Fruit fly (Drosophila melanogaster) whole organism, embryonic: ENCODE measurements around the gene CG6901.

ENCODE experiments used
- Adf1 ChIP-seq: fragments of 200-800 bp; sonication (Bioruptor generic); IDR thresholded peaks from 2 replicates; pipeline ENCODE4 v1.3.6; 2022; ENCODE audit warnings: missing biosample characterization, missing genetic modification characterization
- Awh ChIP-seq: fragments of 200-800 bp; sonication (Bioruptor generic); IDR thresholded peaks from 2 replicates; pipeline ENCODE4, ENCODE4 v1.3.6; 2022; ENCODE audit warnings: missing biosample characterization, missing genetic modification characterization
- BtbVII ChIP-seq: fragments of 200-800 bp; sonication (Bioruptor generic); optimal IDR thresholded peaks from 3 replicates; lab custom pipeline; 2017; ENCODE audit warnings: missing biosample characterization, mild to moderate bottlenecking, missing genetic modification characterization
- CG11247 ChIP-seq: fragments of 200-800 bp; sonication (Bioruptor generic); IDR thresholded peaks from 2 replicates; pipeline ENCODE4 v1.3.6; 2022; ENCODE audit warnings: missing biosample characterization, missing genetic modification characterization
- CG12942 ChIP-seq: fragments of 200-800 bp; sonication (Bioruptor generic); optimal IDR thresholded peaks from 3 replicates; lab custom pipeline; 2016; ENCODE audit warnings: missing biosample characterization, missing genetic modification characterization
- CG15479 ChIP-seq: fragments of 200-800 bp; sonication (Bioruptor generic); optimal IDR thresholded peaks from 3 replicates; lab custom pipeline; 2019; ENCODE audit warnings: missing biosample characterization, mild to moderate bottlenecking, missing genetic modification characterization, moderate library complexity
- CG16863 ChIP-seq: fragments of 200-800 bp; sonication (Bioruptor generic); optimal IDR thresholded peaks from 3 replicates; lab custom pipeline; 2016; ENCODE audit warnings: missing biosample characterization, missing genetic modification characterization
- CG17829 ChIP-seq: fragments of 200-800 bp; optimal IDR thresholded peaks from 2 replicates; lab custom pipeline; 2019; ENCODE audit warnings: missing biosample characterization, mild to moderate bottlenecking, missing genetic modification characterization, moderate library complexity
- CG30431 ChIP-seq: fragments of 200-800 bp; sonication (Bioruptor generic); optimal IDR thresholded peaks from 2 replicates; lab custom pipeline; 2017; ENCODE audit warnings: missing biosample characterization, missing genetic modification characterization
- CG32767 ChIP-seq: fragments of 200-800 bp; sonication (Bioruptor generic); IDR thresholded peaks from 2 replicates; pipeline ENCODE4 v1.3.6; 2022; ENCODE audit warnings: missing biosample characterization, missing genetic modification characterization
- CG32772 ChIP-seq: fragments of 200-800 bp; sonication (Bioruptor generic); IDR thresholded peaks from 2 replicates; pipeline ENCODE4 v1.3.6; 2022; ENCODE audit warnings: missing biosample characterization, missing genetic modification characterization
- CG34224 ChIP-seq: fragments of 200-800 bp; sonication (Bioruptor generic); IDR thresholded peaks from 3 replicates; pipeline ENCODE4 v1.3.6; 2022; ENCODE audit warnings: missing biosample characterization, missing genetic modification characterization; ENCODE audit not compliant: partially characterized antibody
- CG6254 ChIP-seq: fragments of 200-800 bp; sonication (Bioruptor generic); optimal IDR thresholded peaks from 3 replicates; lab custom pipeline; 2017; ENCODE audit warnings: mild to moderate bottlenecking, missing biosample characterization, missing genetic modification reagents, missing genetic modification characterization
- CG6683 ChIP-seq: fragments of 200-800 bp; sonication (Bioruptor generic); optimal IDR thresholded peaks from 2 replicates; lab custom pipeline; 2017; ENCODE audit warnings: missing biosample characterization, mild to moderate bottlenecking, missing genetic modification characterization, missing genetic modification reagents
- CG8359 ChIP-seq: fragments of 200-800 bp; sonication (Bioruptor generic); optimal IDR thresholded peaks from 2 replicates; lab custom pipeline; 2017; ENCODE audit warnings: missing biosample characterization, mild to moderate bottlenecking, missing genetic modification characterization, borderline replicate concordance
- CG8388 ChIP-seq: fragments of 200-800 bp; sonication (Bioruptor generic); optimal IDR thresholded peaks from 2 replicates; lab custom pipeline; 2019; ENCODE audit warnings: missing biosample characterization, mild to moderate bottlenecking, missing genetic modification characterization, moderate library complexity
- CTCF ChIP-seq: fragments of 200-800 bp; sonication (Bioruptor generic); optimal IDR thresholded peaks from 2 replicates; lab custom pipeline; 2017; ENCODE audit warnings: missing biosample characterization, mild to moderate bottlenecking, missing genetic modification characterization, moderate library complexity
- Camta ChIP-seq: fragments of 200-800 bp; sonication (Bioruptor generic); optimal IDR thresholded peaks from 2 replicates; lab custom pipeline; 2016; ENCODE audit warnings: missing biosample characterization, missing genetic modification characterization
- Ets65A ChIP-seq: fragments of 200-800 bp; sonication (Bioruptor generic); peaks from one replicate; lab custom pipeline; 2016; ENCODE audit warnings: missing biosample characterization, missing genetic modification characterization
- Hmr ChIP-seq: fragments of 200-800 bp; sonication (Bioruptor generic); optimal IDR thresholded peaks from 3 replicates; lab custom pipeline; 2017; ENCODE audit warnings: mild to moderate bottlenecking, missing biosample characterization, missing genetic modification reagents, missing genetic modification characterization
- Hmx ChIP-seq: fragments of 200-800 bp; sonication (Bioruptor generic); optimal IDR thresholded peaks from 2 replicates; lab custom pipeline; 2016; ENCODE audit warnings: missing biosample characterization, missing genetic modification characterization
- Hr39 ChIP-seq: fragments of >200 bp; optimal IDR thresholded peaks from 2 replicates; lab custom pipeline; 2017
- Hr51 ChIP-seq, 2 experiments: fragments of 200-800 bp; sonication (Bioruptor generic); optimal IDR thresholded peaks; 2 replicates in 1 of 2; 3 replicates in 1 of 2; lab custom pipeline; 2016 to 2018; ENCODE audit warnings: missing biosample characterization in 2 of 2, missing genetic modification characterization in 2 of 2, mild to moderate bottlenecking in 1 of 2, moderate library complexity in 1 of 2
- Med ChIP-seq: fragments of 200-800 bp; sonication (Bioruptor generic); peaks from one replicate; lab custom pipeline; 2016; ENCODE audit warnings: missing biosample characterization, missing genetic modification characterization, mild to moderate bottlenecking, inconsistent platforms, moderate library complexity
- Pdp1 ChIP-seq, 2 experiments: fragments of 200-800 bp; sonication (Bioruptor generic); optimal IDR thresholded peaks; 3 replicates each; lab custom pipeline; 2016; ENCODE audit warnings: missing biosample characterization in 2 of 2, missing genetic modification characterization in 2 of 2, mild to moderate bottlenecking in 1 of 2, moderate library complexity in 1 of 2
- Trl ChIP-seq, 3 experiments: fragments of >200 bp in 2 of 3; fragments of 200-800 bp in 1 of 3; sonication (Bioruptor generic) in 1 of 3; optimal IDR thresholded peaks; 2 replicates in 1 of 3; 3 replicates in 2 of 3; lab custom pipeline; 2016 to 2017; ENCODE audit warnings: missing biosample characterization in 1 of 3, missing genetic modification characterization in 1 of 3
- YL-1 ChIP-seq: fragments of 200-800 bp; sonication (Bioruptor generic); optimal IDR thresholded peaks from 3 replicates; lab custom pipeline; 2017; ENCODE audit warnings: missing biosample characterization, mild to moderate bottlenecking, missing genetic modification characterization
- al ChIP-seq: fragments of 200-800 bp; sonication (Bioruptor generic); IDR thresholded peaks from 2 replicates; pipeline ENCODE4 v1.3.6; 2022; ENCODE audit warnings: missing biosample characterization, missing genetic modification characterization
- cad ChIP-seq: fragments of >200 bp; optimal IDR thresholded peaks from 2 replicates; lab custom pipeline; 2017; ENCODE audit warnings: missing biosample characterization, missing genetic modification characterization
- chinmo ChIP-seq: fragments of 200-800 bp; sonication (Bioruptor generic); IDR thresholded peaks from 4 replicates; pipeline ENCODE4 v1.3.6; 2022; ENCODE audit warnings: missing biosample characterization, missing genetic modification characterization; ENCODE audit not compliant: partially characterized antibody
- crc ChIP-seq: fragments of 200-800 bp; sonication (Bioruptor generic); optimal IDR thresholded peaks from 2 replicates; lab custom pipeline; 2016; ENCODE audit warnings: missing biosample characterization, missing genetic modification characterization
- dati ChIP-seq: fragments of 200-800 bp; sonication (Bioruptor generic); IDR thresholded peaks from 2 replicates; pipeline ENCODE4 v1.3.6; 2022; ENCODE audit warnings: missing biosample characterization, missing genetic modification characterization
- ewg ChIP-seq: fragments of 200-800 bp; sonication (Bioruptor generic); optimal IDR thresholded peaks from 3 replicates; lab custom pipeline; 2017; ENCODE audit warnings: mild to moderate bottlenecking, missing biosample characterization, missing genetic modification reagents, missing genetic modification characterization
- gcm ChIP-seq: fragments of 200-800 bp; sonication (Bioruptor generic); optimal IDR thresholded peaks from 2 replicates; lab custom pipeline; 2019; ENCODE audit warnings: missing biosample characterization, mild to moderate bottlenecking, missing genetic modification characterization, moderate library complexity
- gem ChIP-seq: fragments of 200-800 bp; sonication (Bioruptor generic); optimal IDR thresholded peaks from 2 replicates; lab custom pipeline; 2019; ENCODE audit warnings: missing biosample characterization, mild to moderate bottlenecking, missing genetic modification characterization, moderate library complexity
- gro ChIP-seq: fragments of 200-800 bp; sonication (Bioruptor generic); optimal IDR thresholded peaks from 2 replicates; lab custom pipeline; 2016; ENCODE audit warnings: missing biosample characterization, missing genetic modification characterization
- gt ChIP-seq: fragments of 200-800 bp; sonication (Bioruptor generic); IDR thresholded peaks from 2 replicates; pipeline ENCODE4 v1.3.6; 2022; ENCODE audit warnings: missing biosample characterization, missing genetic modification characterization
- kah ChIP-seq: fragments of 200-800 bp; sonication (Bioruptor generic); optimal IDR thresholded peaks from 2 replicates; lab custom pipeline; 2018; ENCODE audit warnings: missing biosample characterization, mild to moderate bottlenecking, missing genetic modification characterization
- klu ChIP-seq: fragments of 200-800 bp; sonication (Bioruptor generic); IDR thresholded peaks from 2 replicates; pipeline ENCODE4 v1.3.6; 2022; ENCODE audit warnings: missing biosample characterization, missing genetic modification characterization
- lola ChIP-seq, 3 experiments: fragments of >200 bp in 2 of 3; fragments of 200-800 bp in 1 of 3; sonication (Bioruptor generic) in 1 of 3; optimal IDR thresholded peaks; 2 replicates each; lab custom pipeline; 2017 to 2019; ENCODE audit warnings: missing biosample characterization in 3 of 3, missing genetic modification characterization in 3 of 3, mild to moderate bottlenecking in 1 of 3, moderate library complexity in 1 of 3
- mld ChIP-seq: fragments of 200-800 bp; sonication (Bioruptor generic); IDR thresholded peaks from 3 replicates; pipeline ENCODE4 v1.3.6; 2022; ENCODE audit warnings: missing biosample characterization, missing genetic modification characterization; ENCODE audit not compliant: partially characterized antibody
- nau ChIP-seq: fragments of 200-800 bp; sonication (Bioruptor generic); optimal IDR thresholded peaks from 3 replicates; lab custom pipeline; 2017; ENCODE audit warnings: missing biosample characterization, mild to moderate bottlenecking, missing genetic modification characterization, missing genetic modification reagents
- pros ChIP-seq: fragments of 200-800 bp; sonication (Bioruptor generic); optimal IDR thresholded peaks from 3 replicates; lab custom pipeline; 2019; ENCODE audit warnings: missing biosample characterization, mild to moderate bottlenecking, missing genetic modification characterization, moderate library complexity
- pum ChIP-seq: fragments of 200-800 bp; sonication (Bioruptor generic); optimal IDR thresholded peaks from 2 replicates; lab custom pipeline; 2016; ENCODE audit warnings: missing biosample characterization, missing genetic modification characterization
- scrt ChIP-seq: fragments of 200-800 bp; sonication (Bioruptor generic); optimal IDR thresholded peaks from 2 replicates; lab custom pipeline; 2018; ENCODE audit warnings: missing biosample characterization, mild to moderate bottlenecking, missing genetic modification characterization, moderate library complexity
- sens ChIP-seq: fragments of 200-800 bp; sonication (Bioruptor generic); peaks from one replicate; lab custom pipeline; 2016; ENCODE audit warnings: missing biosample characterization, missing genetic modification characterization
- seq ChIP-seq: fragments of 200-800 bp; sonication (Bioruptor generic); IDR thresholded peaks from 2 replicates; pipeline ENCODE4 v1.3.6; 2022; ENCODE audit warnings: missing biosample characterization, missing genetic modification characterization
- sim ChIP-seq: fragments of 200-800 bp; sonication (Bioruptor generic); IDR thresholded peaks from 2 replicates; pipeline ENCODE4 v1.3.6; 2022; ENCODE audit warnings: missing biosample characterization, missing genetic modification characterization
- sob ChIP-seq: fragments of 200-800 bp; sonication (Bioruptor generic); IDR thresholded peaks from 2 replicates; pipeline ENCODE4 v1.3.6; 2022; ENCODE audit warnings: missing biosample characterization, missing genetic modification characterization
- sqz ChIP-seq: fragments of 200-800 bp; sonication (Bioruptor generic); optimal IDR thresholded peaks from 3 replicates; lab custom pipeline; 2018; ENCODE audit warnings: missing biosample characterization, mild to moderate bottlenecking, missing genetic modification characterization
- z ChIP-seq: fragments of 200-800 bp; sonication (Bioruptor generic); IDR thresholded peaks from 3 replicates; pipeline ENCODE4 v1.3.6; 2022; ENCODE audit warnings: missing biosample characterization, missing genetic modification characterization

Gene CG6901

DNA sequence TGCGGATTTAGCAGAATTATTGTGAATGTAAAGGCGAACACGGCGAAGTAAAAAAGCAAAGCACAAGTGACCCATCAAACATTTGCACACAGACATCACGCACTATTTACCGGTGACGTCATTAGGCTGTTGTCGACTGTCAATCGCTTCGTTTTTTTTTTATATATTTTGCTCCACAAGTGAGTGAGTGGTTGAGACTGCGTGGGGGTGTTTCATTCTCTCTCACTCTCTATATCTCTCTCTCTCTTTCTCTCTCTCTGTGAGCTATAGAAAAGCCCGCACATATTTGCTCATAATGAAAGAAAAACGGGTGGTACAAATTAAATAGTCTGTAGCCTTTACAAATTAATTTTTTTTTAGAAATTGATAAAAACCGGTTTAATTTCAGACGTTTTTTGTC is 45.7 kb upstream of the CG6901 start:
- no peak for TF ChIP-seq pum (GFP tag; lab: Kevin White, UChicago)
- TF ChIP-seq Adf1, result no peak
- TF ChIP-seq ewg (GFP tag; lab: Kevin White, UChicago), result peak; percentile 5
- TF ChIP-seq chinmo (GFP tag; lab: Robert Waterston, UW), result 0 out of 4 replicates have a peak, but pooled peaks have one; percentile 35
- TF ChIP-seq CG11247 (GFP tag; lab: Robert Waterston, UW), result no peak
- no peak for TF ChIP-seq CG15479 (GFP tag; lab: Kevin White, UChicago)
- TF ChIP-seq CG6683, result no peak
- peak; percentile 68 for TF ChIP-seq scrt (GFP tag; lab: Kevin White, UChicago)
- peak; percentile 48 to 79 for TF ChIP-seq Trl (optimal IDR thresholded peaks at IDR 0.05; lab: Kevin White, UChicago)
- TF ChIP-seq Trl (GFP tag; optimal IDR thresholded peaks at IDR 0.05; lab: Kevin White, UChicago), result no peak
- no peak for TF ChIP-seq CG6254 (GFP tag; lab: Kevin White, UChicago)
- TF ChIP-seq gro, result peak; percentile 25
- peak; percentile 8 for TF ChIP-seq pros (GFP tag; lab: Kevin White, UChicago)
- no peak for TF ChIP-seq CG17829
- 0 out of 2 replicates have a peak, but pooled peaks have one; percentile 8 for TF ChIP-seq Awh
- TF ChIP-seq sim (GFP tag; lab: Robert Waterston, UW), result 0 out of 2 replicates have a peak, but pooled peaks have one; percentile 19
- TF ChIP-seq kah (GFP tag; lab: Kevin White, UChicago), result peak; percentile 65
- no peak for TF ChIP-seq Hmr (GFP tag; lab: Kevin White, UChicago)
- no peak for TF ChIP-seq dati (GFP tag; lab: Robert Waterston, UW)
- no peak for TF ChIP-seq gt (GFP tag; lab: Robert Waterston, UW)
- peak in 1 of 2 experiments; percentile 30 for TF ChIP-seq Pdp1 (GFP tag; optimal IDR thresholded peaks at IDR 0.05; lab: Kevin White, UChicago)
- no peak for TF ChIP-seq Hr39 (lab: Kevin White, UChicago)
- TF ChIP-seq CG16863, result no peak
- TF ChIP-seq CG32772, result 0 out of 2 replicates have a peak, but pooled peaks have one; percentile 32
- TF ChIP-seq z (GFP tag; lab: Robert Waterston, UW), result peak; percentile 87
- TF ChIP-seq sob (GFP tag; lab: Robert Waterston, UW), result peak; percentile 32; the same call in 1 of the 2 replicates
- TF ChIP-seq YL-1 (GFP tag; lab: Kevin White, UChicago), result no peak
- TF ChIP-seq BtbVII (GFP tag; lab: Kevin White, UChicago), result peak; percentile 34
- no peak for TF ChIP-seq CG8359
- no peak for TF ChIP-seq CTCF (GFP tag; lab: Kevin White, UChicago)
- no peak for TF ChIP-seq Hmx (GFP tag; lab: Kevin White, UChicago)
- TF ChIP-seq CG12942 (GFP tag; lab: Kevin White, UChicago), result no peak
- no peak for TF ChIP-seq klu
- 0 out of 2 replicates have a peak, but pooled peaks have one; percentile 14 for TF ChIP-seq seq (GFP tag; lab: Robert Waterston, UW)
- TF ChIP-seq mld (GFP tag; lab: Robert Waterston, UW), result no peak
- peak; percentile 87 for TF ChIP-seq sqz (GFP tag; lab: Kevin White, UChicago)
- no peak for TF ChIP-seq crc
- peak; percentile 57 for TF ChIP-seq sens (GFP tag; lab: Kevin White, UChicago)
- no peak for TF ChIP-seq CG8388 (GFP tag; lab: Kevin White, UChicago)
- TF ChIP-seq Med (GFP tag; lab: Kevin White, UChicago), result peak; percentile 41
- TF ChIP-seq gem (tag; lab: Kevin White, UChicago), result no peak
- peak; percentile 88 for TF ChIP-seq gcm (GFP tag; lab: Kevin White, UChicago)
- TF ChIP-seq cad, result no peak
- TF ChIP-seq Camta, result no peak
- TF ChIP-seq Hr51 (GFP tag; optimal IDR thresholded peaks at IDR 0.05; lab: Kevin White, UChicago), result no peak
- peak; percentile 9 for TF ChIP-seq nau
- no peak for TF ChIP-seq Ets65A (GFP tag; lab: Kevin White, UChicago)
- TF ChIP-seq CG32767 (GFP tag; lab: Robert Waterston, UW), result no peak
- TF ChIP-seq CG30431 (GFP tag; lab: Kevin White, UChicago), result no peak
- no peak for TF ChIP-seq lola (GFP tag; optimal IDR thresholded peaks at IDR 0.05; lab: Kevin White, UChicago)
- TF ChIP-seq CG34224 (GFP tag; lab: Robert Waterston, UW), result no peak
- TF ChIP-seq al, result no peak
